Fruit fly (Drosophila melanogaster) whole organism, pupa: Measurements from ENCODE around the gene CG4709.

Source experiments
- CG34367 ChIP-seq: fragments of 200-800 bp; sonication (Bioruptor generic); optimal IDR thresholded peaks from 2 replicates; lab custom pipeline; 2018; ENCODE audit warnings: missing biosample characterization, mild to moderate bottlenecking, missing genetic modification characterization
- CG4496 ChIP-seq: fragments of 200-800 bp; sonication (Bioruptor generic); IDR thresholded peaks from 3 replicates; pipeline ENCODE4 v1.3.6; 2022; ENCODE audit warnings: missing biosample characterization, missing genetic modification characterization
- CG8159 ChIP-seq: fragments of 200-800 bp; sonication (Bioruptor generic); optimal IDR thresholded peaks from 3 replicates; lab custom pipeline; 2018; ENCODE audit warnings: missing biosample characterization, mild to moderate bottlenecking, missing genetic modification characterization, moderate library complexity
- CG9948 ChIP-seq: fragments of 200-800 bp; sonication (Bioruptor generic); optimal IDR thresholded peaks from 2 replicates; lab custom pipeline; 2018; ENCODE audit warnings: missing biosample characterization, mild to moderate bottlenecking, missing genetic modification characterization, moderate library complexity
- Pif1A ChIP-seq: fragments of 200-800 bp; sonication (Bioruptor generic); optimal IDR thresholded peaks from 3 replicates; lab custom pipeline; 2016; ENCODE audit warnings: missing biosample characterization, missing genetic modification characterization
- Snoo ChIP-seq: fragments of 200-800 bp; sonication (Bioruptor generic); optimal IDR thresholded peaks from 3 replicates; lab custom pipeline; 2017; ENCODE audit warnings: missing biosample characterization, mild to moderate bottlenecking, missing genetic modification characterization, inconsistent platforms
- rn ChIP-seq: fragments of 200-800 bp; sonication (Bioruptor generic); IDR thresholded peaks from 2 replicates; pipeline ENCODE4 v1.3.6; 2022; ENCODE audit warnings: missing biosample characterization, missing genetic modification characterization

DNA sequence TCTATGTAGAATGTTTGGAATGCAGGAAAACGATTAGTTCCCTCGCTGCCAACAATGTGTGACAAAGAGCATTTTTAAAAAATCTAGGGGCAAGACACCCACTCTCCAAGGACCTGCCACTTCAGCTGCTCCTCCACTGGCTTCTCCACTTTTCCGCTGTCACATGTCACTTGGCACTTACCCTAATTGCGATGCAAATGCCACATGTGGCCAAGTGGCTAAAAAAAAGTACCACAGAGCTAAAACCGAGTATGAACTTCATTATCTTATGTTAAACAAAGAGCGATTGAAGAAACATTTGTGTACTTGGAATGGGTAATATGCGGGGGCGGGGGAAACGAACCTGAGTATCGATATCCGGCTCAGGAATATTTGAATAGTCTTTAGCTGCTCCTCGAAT, 35.1 kb downstream of the CG4709 start:
- TF ChIP-seq CG34367 (tag; lab: Kevin White, UChicago) (no peak), Pif1A (GFP tag; lab: Kevin White, UChicago) (no peak), CG9948 (tag; lab: Kevin White, UChicago) (no peak), CG4496 (GFP tag; lab: Robert Waterston, UW) (no peak), Snoo (no peak), CG8159 (tag; lab: Kevin White, UChicago) (no peak), rn (GFP tag; lab: Robert Waterston, UW) (no peak)
